Worm (Caenorhabditis elegans) whole organism, late embryonic: ENCODE measurements around the gene F54H12.2.

Experiments used
- C38D4.7 ChIP-seq: fragments of 200-800 bp; sonication (Bioruptor generic); optimal IDR thresholded peaks from 2 replicates; lab custom pipeline; 2018; ENCODE audit warnings: mild to moderate bottlenecking, missing genetic modification characterization, moderate library complexity, missing compliant biosample characterization
- F13H6.1 ChIP-seq: sonication (generic microtip); optimal IDR thresholded peaks from 2 replicates; lab custom pipeline; 2016; ENCODE audit warnings: missing genetic modification characterization, missing compliant biosample characterization
- K02D7.2 ChIP-seq: sonication (generic microtip); optimal IDR thresholded peaks from 2 replicates; lab custom pipeline; 2017; ENCODE audit warnings: mild to moderate bottlenecking, missing genetic modification characterization, missing compliant biosample characterization
- K09A11.1 ChIP-seq: sonication (generic microtip); optimal IDR thresholded peaks from 2 replicates; lab custom pipeline; 2017; ENCODE audit warnings: antibody characterized with exemption, mild to moderate bottlenecking, missing genetic modification characterization, missing compliant biosample characterization; ENCODE audit not compliant: insufficient read depth
- T23F11.4 ChIP-seq: fragments of 200-800 bp; sonication (Bioruptor generic); optimal IDR thresholded peaks from 2 replicates; lab custom pipeline; 2018; ENCODE audit warnings: mild to moderate bottlenecking, missing genetic modification characterization, missing compliant biosample characterization
- Y22D7AL.16 ChIP-seq: sonication (generic microtip); optimal IDR thresholded peaks from 2 replicates; lab custom pipeline; 2016; ENCODE audit warnings: missing genetic modification characterization, missing compliant biosample characterization
- ahr-1 ChIP-seq: sonication (generic microtip); optimal IDR thresholded peaks from 2 replicates; lab custom pipeline; 2016; ENCODE audit warnings: missing genetic modification characterization, missing compliant biosample characterization
- ama-1 ChIP-seq: fragments of 150-350 bp; optimal IDR thresholded peaks from 2 replicates; lab custom pipeline; 2014
- ceh-18 ChIP-seq: sonication (generic microtip); optimal IDR thresholded peaks from 2 replicates; lab custom pipeline; 2016; ENCODE audit warnings: missing genetic modification characterization, missing compliant biosample characterization
- ceh-19 ChIP-seq: fragments of 200-800 bp; sonication (Bioruptor generic); optimal IDR thresholded peaks from 2 replicates; lab custom pipeline; 2018; ENCODE audit warnings: mild to moderate bottlenecking, missing genetic modification characterization, missing compliant biosample characterization
- ceh-22 ChIP-seq: sonication (generic microtip); optimal IDR thresholded peaks from 2 replicates; lab custom pipeline; 2017; ENCODE audit warnings: missing biosample characterization, missing genetic modification characterization
- ceh-30 ChIP-seq: fragments of 150-350 bp; optimal IDR thresholded peaks from 2 replicates; lab custom pipeline; 2014; ENCODE audit warnings: missing biosample characterization, missing genetic modification characterization
- ceh-31 ChIP-seq: sonication (generic microtip); optimal IDR thresholded peaks from 2 replicates; lab custom pipeline; 2016; ENCODE audit warnings: missing genetic modification characterization, missing compliant biosample characterization
- ceh-45 ChIP-seq: fragments of 200-800 bp; sonication (Bioruptor generic); IDR thresholded peaks from 2 replicates; pipeline ENCODE4 v1.3.6; 2022; ENCODE audit warnings: missing genetic modification reagents, missing genetic modification characterization, missing compliant biosample characterization
- ceh-48 ChIP-seq: sonication (generic microtip); optimal IDR thresholded peaks from 2 replicates; lab custom pipeline; 2016; ENCODE audit warnings: missing genetic modification characterization, inconsistent platforms, missing compliant biosample characterization
- elt-2 ChIP-seq: sonication (generic microtip); optimal IDR thresholded peaks from 2 replicates; lab custom pipeline; 2016; ENCODE audit warnings: missing genetic modification reagents, missing genetic modification characterization, missing compliant biosample characterization
- elt-4 ChIP-seq: sonication (generic microtip); optimal IDR thresholded peaks from 2 replicates; lab custom pipeline; 2016; ENCODE audit warnings: missing genetic modification characterization, missing compliant biosample characterization
- fax-1 ChIP-seq: sonication (generic microtip); optimal IDR thresholded peaks from 2 replicates; lab custom pipeline; 2016; ENCODE audit warnings: missing genotype, missing genetic modification characterization, missing compliant biosample characterization
- hlh-13 ChIP-seq: fragments of 200-800 bp; sonication (Bioruptor generic); optimal IDR thresholded peaks from 2 replicates; lab custom pipeline; 2018; ENCODE audit warnings: mild to moderate bottlenecking, missing genetic modification characterization, missing compliant biosample characterization
- hlh-15 ChIP-seq: sonication (generic microtip); optimal IDR thresholded peaks from 2 replicates; lab custom pipeline; 2016; ENCODE audit warnings: missing genetic modification characterization, missing compliant biosample characterization
- hlh-30 ChIP-seq: sonication (generic microtip); optimal IDR thresholded peaks from 2 replicates; lab custom pipeline; 2017; ENCODE audit warnings: antibody characterized with exemption, missing genetic modification characterization, missing compliant biosample characterization; ENCODE audit not compliant: insufficient read depth
- hlh-6 ChIP-seq: sonication (generic microtip); optimal IDR thresholded peaks from 2 replicates; lab custom pipeline; 2016; ENCODE audit warnings: missing genotype, missing genetic modification characterization, missing compliant biosample characterization
- lin-11 ChIP-seq: fragments of 200-800 bp; sonication (Bioruptor generic); optimal IDR thresholded peaks from 2 replicates; lab custom pipeline; 2018; ENCODE audit warnings: mild to moderate bottlenecking, missing genetic modification characterization, missing compliant biosample characterization
- madf-2 ChIP-seq: sonication (generic microtip); optimal IDR thresholded peaks from 2 replicates; lab custom pipeline; 2017; ENCODE audit warnings: missing genetic modification characterization, missing compliant biosample characterization
- nfya-1 ChIP-seq: sonication (generic microtip); optimal IDR thresholded peaks from 2 replicates; lab custom pipeline; 2017; ENCODE audit warnings: missing genetic modification characterization, mild to moderate bottlenecking, missing compliant biosample characterization, antibody characterized with exemption, moderate library complexity
- nhr-11 ChIP-seq: fragments of 150-350 bp; optimal IDR thresholded peaks from 2 replicates; lab custom pipeline; 2014; ENCODE audit warnings: missing biosample characterization, missing genetic modification characterization
- nhr-232 ChIP-seq: sonication (generic microtip); optimal IDR thresholded peaks from 2 replicates; lab custom pipeline; 2016; ENCODE audit warnings: missing genetic modification characterization, missing compliant biosample characterization
- npax-4 ChIP-seq: sonication (generic microtip); optimal IDR thresholded peaks from 2 replicates; lab custom pipeline; 2016; ENCODE audit warnings: missing genetic modification characterization, missing compliant biosample characterization
- odd-2 ChIP-seq: sonication (generic microtip); optimal IDR thresholded peaks from 2 replicates; lab custom pipeline; 2017; ENCODE audit warnings: antibody characterized with exemption, mild to moderate bottlenecking, missing genetic modification characterization, missing compliant biosample characterization
- pag-3 ChIP-seq: sonication (generic microtip); optimal IDR thresholded peaks from 2 replicates; lab custom pipeline; 2016; ENCODE audit warnings: missing compliant biosample characterization, missing genetic modification characterization, borderline replicate concordance
- pat-9 ChIP-seq: fragments of 200-800 bp; sonication (Bioruptor generic); optimal IDR thresholded peaks from 2 replicates; lab custom pipeline; 2018; ENCODE audit warnings: mild to moderate bottlenecking, missing genetic modification characterization, moderate library complexity, missing compliant biosample characterization
- pha-2 ChIP-seq: sonication (generic microtip); optimal IDR thresholded peaks from 2 replicates; lab custom pipeline; 2017; ENCODE audit warnings: mild to moderate bottlenecking, missing genetic modification characterization, missing compliant biosample characterization
- pros-1 ChIP-seq: fragments of 150-350 bp; optimal IDR thresholded peaks from 2 replicates; lab custom pipeline; 2014; ENCODE audit warnings: missing biosample characterization, missing genetic modification reagents, missing genetic modification characterization
- ref-2 ChIP-seq: sonication (generic microtip); optimal IDR thresholded peaks from 2 replicates; lab custom pipeline; 2016; ENCODE audit warnings: missing genetic modification characterization, missing compliant biosample characterization
- sox-4 ChIP-seq: sonication (generic microtip); optimal IDR thresholded peaks from 2 replicates; lab custom pipeline; 2017; ENCODE audit warnings: mild to moderate bottlenecking, missing genetic modification characterization, inconsistent platforms, missing compliant biosample characterization
- tbx-7 ChIP-seq: sonication (generic microtip); optimal IDR thresholded peaks from 2 replicates; lab custom pipeline; 2016; ENCODE audit warnings: missing genotype, missing genetic modification characterization, missing compliant biosample characterization
- ttx-3 ChIP-seq: sonication (generic microtip); optimal IDR thresholded peaks from 2 replicates; lab custom pipeline; 2016; ENCODE audit warnings: missing genetic modification reagents, missing genetic modification characterization, missing compliant biosample characterization
- unc-3 ChIP-seq, 2 experiments: fragments of 200-800 bp in 1 of 2; sonication (Bioruptor generic) in 1 of 2; sonication (generic microtip) in 1 of 2; conservative IDR thresholded peaks in 1 of 2; optimal IDR thresholded peaks in 1 of 2; 2 replicates each; pipeline versions ENCODE4 v1.3.6 to Lab custom; 2016 to 2022; ENCODE audit warnings: missing compliant biosample characterization in 2 of 2, missing genetic modification characterization in 2 of 2, missing genetic modification reagents in 1 of 2
- unc-55 ChIP-seq: sonication (generic microtip); optimal IDR thresholded peaks from 2 replicates; lab custom pipeline; 2017; ENCODE audit warnings: missing biosample characterization, missing genetic modification reagents, missing genetic modification characterization
- unc-86 ChIP-seq: sonication (generic microtip); optimal IDR thresholded peaks from 2 replicates; lab custom pipeline; 2016; ENCODE audit warnings: missing genetic modification characterization, missing compliant biosample characterization
- zip-5 ChIP-seq: sonication (generic microtip); optimal IDR thresholded peaks from 2 replicates; lab custom pipeline; 2016; ENCODE audit warnings: missing genetic modification characterization, missing compliant biosample characterization
- ztf-16 ChIP-seq: sonication (generic microtip); optimal IDR thresholded peaks from 2 replicates; lab custom pipeline; 2017; ENCODE audit warnings: missing genetic modification characterization, missing compliant biosample characterization

Gene F54H12.2

ce11 chrIII:7973201-7973767 is 8.9 kb downstream of the F54H12.2 start, which contains the start of the genes eef-1B.1 and aco-2 (continued):
- TF ChIP-seq fax-1 (tag; lab: Kevin White, UChicago) (no peak), hlh-30 (peak; percentile 37), ceh-22 (tag; lab: Kevin White, UChicago) (no peak), unc-55 (GFP tag; lab: Kevin White, UChicago) (peak; percentile 3), T23F11.4 (GFP tag; lab: Kevin White, UChicago) (no peak), lin-11 (no peak), ceh-30 (tag; lab: Kevin White, UChicago) (no peak), ttx-3 (tag; lab: Kevin White, UChicago) (no peak), nfya-1 (peak; percentile 61), zip-5 (tag; lab: Kevin White, UChicago) (no peak), ceh-45 (GFP tag; lab: Robert Waterston, UW) (no peak), ceh-18 (tag; lab: Kevin White, UChicago) (peak; percentile 25), unc-86 (tag; lab: Kevin White, UChicago) (peak; percentile 6)
- TF ChIP-seq, all 69 proteins: peak for 11

- TF ChIP-seq ceh-48 (tag; lab: Kevin White, UChicago) (no peak), pat-9 (tag; lab: Kevin White, UChicago) (no peak), ceh-31 (tag; lab: Kevin White, UChicago) (no peak), lin-11 (no peak), ceh-18 (tag; lab: Kevin White, UChicago) (no peak), C38D4.7 (no peak), unc-55 (GFP tag; lab: Kevin White, UChicago) (no peak), unc-3 (GFP tag; conservative IDR thresholded peaks at IDR 0.05; lab: Robert Waterston, UW) (no peak), unc-3 (tag; optimal IDR thresholded peaks at IDR 0.05; lab: Kevin White, UChicago) (no peak), hlh-15 (tag; lab: Kevin White, UChicago) (no peak), odd-2 (tag; lab: Kevin White, UChicago) (no peak), K02D7.2 (tag; lab: Kevin White, UChicago) (no peak)
Observed at ce11 chrIII:7973968-7974607, 9.7 kb downstream of the F54H12.2 start.

ce11 chrIII:7977224-7977623 is 12.8 kb downstream of the F54H12.2 start:
- TF ChIP-seq ceh-48 (tag; lab: Kevin White, UChicago) (no peak), elt-2 (tag; lab: Kevin White, UChicago) (no peak), K09A11.1 (no peak)
- TF ChIP-seq, all 69 proteins: peak for 0

- TF ChIP-seq ceh-18 (tag; lab: Kevin White, UChicago) (no peak), ahr-1 (no peak), F13H6.1 (tag; lab: Kevin White, UChicago) (no peak), pros-1 (tag; lab: Kevin White, UChicago) (no peak), nhr-11 (tag; lab: Kevin White, UChicago) (no peak), ttx-3 (tag; lab: Kevin White, UChicago) (no peak), ztf-16 (tag; lab: Kevin White, UChicago) (no peak), ceh-48 (tag; lab: Kevin White, UChicago) (no peak)
Observed at ce11 chrIII:7977777-7978176, 13.4 kb downstream of the F54H12.2 start, which contains the start of gene C06G4.4. Gene C06G4.4, minus strand, starts transcription at chrIII:7977812.

- TF ChIP-seq ama-1: no peak
- no peak for TF ChIP-seq hlh-30
- no peak for TF ChIP-seq tbx-7
- no peak for TF ChIP-seq nhr-232 (tag; lab: Kevin White, UChicago)
- TF ChIP-seq ztf-16 (tag; lab: Kevin White, UChicago): no peak
- TF ChIP-seq hlh-6 (tag; lab: Kevin White, UChicago): no peak
- TF ChIP-seq sox-4: no peak
- TF ChIP-seq pha-2: no peak
- no peak for TF ChIP-seq ref-2 (tag; lab: Kevin White, UChicago)
- TF ChIP-seq elt-4 (tag; lab: Kevin White, UChicago): no peak
- no peak for TF ChIP-seq ahr-1
- TF ChIP-seq ceh-45 (GFP tag; lab: Robert Waterston, UW): no peak
- TF ChIP-seq npax-4 (tag; lab: Kevin White, UChicago): no peak
- no peak for TF ChIP-seq Y22D7AL.16 (tag; lab: Kevin White, UChicago)
- TF ChIP-seq hlh-13 (GFP tag; lab: Kevin White, UChicago): no peak
- TF ChIP-seq pag-3 (tag; lab: Kevin White, UChicago): no peak
- no peak for TF ChIP-seq madf-2 (tag; lab: Kevin White, UChicago)
- TF ChIP-seq ceh-19 (GFP tag; lab: Kevin White, UChicago): no peak
- no peak for TF ChIP-seq pros-1 (tag; lab: Kevin White, UChicago)
Observed at ce11 chrIII:7978289-7978688, 13.9 kb downstream of the F54H12.2 start.
